Worm (Caenorhabditis elegans) whole organism, L3 larva: ENCODE data around the gene clec-171.

ENCODE experiments used
- egl-27 ChIP-seq: sonication (generic microtip); optimal IDR thresholded peaks from 4 replicates; lab custom pipeline; 2017; ENCODE audit warnings: missing biosample characterization, missing genetic modification reagents, missing genetic modification characterization
- mdl-1 ChIP-seq: fragments of 150-350 bp; optimal IDR thresholded peaks from 2 replicates; lab custom pipeline; 2014; ENCODE audit warnings: missing biosample characterization, missing genetic modification characterization
- nhr-12 ChIP-seq: fragments of 150-350 bp; optimal IDR thresholded peaks from 2 replicates; lab custom pipeline; 2014; ENCODE audit warnings: missing biosample characterization, missing genetic modification characterization

DNA sequence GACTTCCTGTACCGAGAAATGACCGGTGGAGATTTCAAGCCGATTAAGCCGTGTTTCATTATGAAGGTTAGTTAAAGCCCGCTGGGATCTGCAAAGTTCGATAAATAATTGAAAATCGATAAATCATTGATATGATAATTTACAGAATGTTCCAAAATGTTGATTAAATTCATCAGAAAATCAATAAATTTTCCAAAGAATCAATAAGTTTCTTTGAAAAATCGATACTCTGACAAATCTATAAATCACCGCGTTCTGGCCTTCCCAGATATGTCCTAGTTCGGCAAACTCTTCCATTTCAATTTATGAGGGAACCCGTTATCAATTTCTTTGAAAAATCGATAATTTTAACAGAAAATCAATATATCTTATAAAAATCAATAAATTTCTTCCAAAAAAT, 19.7 kb downstream of the clec-171 start:
- no peak for TF ChIP-seq mdl-1 (tag; lab: Kevin White, UChicago)
- TF ChIP-seq egl-27 (tag; lab: Kevin White, UChicago) = no peak
- TF ChIP-seq nhr-12 (tag; lab: Kevin White, UChicago) = no peak
